Worm (Caenorhabditis elegans): ENCODE measurements around the gene F35G12.12.

DNA sequence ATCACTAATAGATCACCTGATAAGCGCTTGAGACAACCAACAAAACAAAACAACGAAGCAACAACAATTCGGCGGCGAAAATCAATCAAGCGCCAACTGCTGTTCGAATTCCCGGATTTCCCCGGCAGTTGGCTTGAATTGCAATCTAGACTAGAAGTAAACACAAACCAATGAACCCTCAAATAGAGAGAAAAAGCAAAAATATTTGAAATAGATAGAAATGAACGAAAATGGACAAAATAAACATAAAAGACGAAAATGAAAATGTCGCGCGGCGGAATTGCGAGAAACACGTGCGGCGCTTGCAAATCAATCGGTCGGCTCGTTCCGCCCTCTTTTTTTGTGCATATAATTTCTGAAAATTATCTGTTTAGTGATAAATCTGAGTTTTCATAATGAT, 13.1 kb upstream of the F35G12.12 start, which contains the start of gene idhg-1:
- peak; percentile 87 for TF ChIP-seq bed-3 (GFP tag; optimal IDR thresholded peaks at IDR 0.05)
- TF ChIP-seq unc-39 (tag; optimal IDR thresholded peaks at IDR 0.05) = peak; percentile 83
- peak; percentile 98 for TF ChIP-seq unc-120 (tag; optimal IDR thresholded peaks at IDR 0.05; ENCODE audit: poor library complexity, severe bottlenecking)
- peak; percentile 82 for TF ChIP-seq nhr-12 (tag; optimal IDR thresholded peaks at IDR 0.05)
- peak; percentile 64 for TF ChIP-seq unc-62 (GFP tag; optimal IDR thresholded peaks at IDR 0.05)
- peak; percentile 97 for TF ChIP-seq ztf-11 (tag; optimal IDR thresholded peaks at IDR 0.05)
- peak; percentile 35 for TF ChIP-seq nhr-237 (tag; optimal IDR thresholded peaks at IDR 0.05)
- peak; percentile 56 for TF ChIP-seq ces-1 (GFP tag; optimal IDR thresholded peaks at IDR 0.05)
- peak; percentile 99 for TF ChIP-seq mls-2 (tag; optimal IDR thresholded peaks at IDR 0.05)
- no peak for TF ChIP-seq snpc-4 (tag; optimal IDR thresholded peaks at IDR 0.05)
- TF ChIP-seq tbx-8 (GFP tag; optimal IDR thresholded peaks at IDR 0.05) = peak; percentile 93
- peak; percentile 79 for TF ChIP-seq lsy-2 (tag; optimal IDR thresholded peaks at IDR 0.05)
- TF ChIP-seq mep-1 (tag; optimal IDR thresholded peaks at IDR 0.05) = peak; percentile 93
- TF ChIP-seq ceh-39 (tag; optimal IDR thresholded peaks at IDR 0.05) = peak; percentile 31

All from whole organism, mixed stage, embryonic.